Fruit fly (Drosophila melanogaster) whole organism, pupa: ENCODE measurements around the gene armi.

Source experiments
- CG10348 ChIP-seq: fragments of 200-800 bp; sonication (Bioruptor generic); IDR thresholded peaks from 2 replicates; pipeline ENCODE4 v1.3.6; 2022; ENCODE audit warnings: missing biosample characterization, missing genetic modification characterization
- CG15710 ChIP-seq: fragments of 200-800 bp; sonication (Bioruptor generic); optimal IDR thresholded peaks from 2 replicates; lab custom pipeline; 2018; ENCODE audit warnings: missing biosample characterization, mild to moderate bottlenecking, missing genetic modification characterization, moderate library complexity
- CG17806 ChIP-seq: fragments of 200-800 bp; sonication (Bioruptor generic); optimal IDR thresholded peaks from 2 replicates; lab custom pipeline; 2018; ENCODE audit warnings: missing biosample characterization, mild to moderate bottlenecking, missing genetic modification characterization, moderate library complexity
- CG32121 ChIP-seq: fragments of 200-800 bp; sonication (Bioruptor generic); IDR thresholded peaks from 2 replicates; pipeline ENCODE4 v1.3.6; 2022; ENCODE audit warnings: missing biosample characterization, missing genetic modification characterization
- CG34367 ChIP-seq: fragments of 200-800 bp; sonication (Bioruptor generic); optimal IDR thresholded peaks from 2 replicates; lab custom pipeline; 2018; ENCODE audit warnings: missing biosample characterization, mild to moderate bottlenecking, missing genetic modification characterization
- CG4496 ChIP-seq: fragments of 200-800 bp; sonication (Bioruptor generic); IDR thresholded peaks from 3 replicates; pipeline ENCODE4 v1.3.6; 2022; ENCODE audit warnings: missing biosample characterization, missing genetic modification characterization
- CG8159 ChIP-seq: fragments of 200-800 bp; sonication (Bioruptor generic); optimal IDR thresholded peaks from 3 replicates; lab custom pipeline; 2018; ENCODE audit warnings: missing biosample characterization, mild to moderate bottlenecking, missing genetic modification characterization, moderate library complexity
- D1 ChIP-seq: fragments of 200-800 bp; sonication (Bioruptor generic); optimal IDR thresholded peaks from 2 replicates; lab custom pipeline; 2018; ENCODE audit warnings: missing biosample characterization, mild to moderate bottlenecking, missing genetic modification characterization, moderate library complexity
- EcR ChIP-seq: fragments of 200-800 bp; sonication (Bioruptor generic); optimal IDR thresholded peaks from 3 replicates; lab custom pipeline; 2019; ENCODE audit warnings: missing biosample characterization, missing genetic modification characterization, mild to moderate bottlenecking, moderate library complexity, missing genetic modification reagents
- Pif1A ChIP-seq: fragments of 200-800 bp; sonication (Bioruptor generic); optimal IDR thresholded peaks from 3 replicates; lab custom pipeline; 2016; ENCODE audit warnings: missing biosample characterization, missing genetic modification characterization
- Pif1B ChIP-seq: fragments of 200-800 bp; sonication (Bioruptor generic); optimal IDR thresholded peaks from 3 replicates; lab custom pipeline; 2016; ENCODE audit warnings: missing biosample characterization, missing genetic modification characterization
- Snoo ChIP-seq: fragments of 200-800 bp; sonication (Bioruptor generic); optimal IDR thresholded peaks from 3 replicates; lab custom pipeline; 2017; ENCODE audit warnings: missing biosample characterization, mild to moderate bottlenecking, missing genetic modification characterization, inconsistent platforms
- gl ChIP-seq: fragments of 200-800 bp; sonication (Bioruptor generic); optimal IDR thresholded peaks from 2 replicates; lab custom pipeline; 2018; ENCODE audit warnings: missing biosample characterization, mild to moderate bottlenecking, missing genetic modification characterization
- rn ChIP-seq: fragments of 200-800 bp; sonication (Bioruptor generic); IDR thresholded peaks from 2 replicates; pipeline ENCODE4 v1.3.6; 2022; ENCODE audit warnings: missing biosample characterization, missing genetic modification characterization

DNA sequence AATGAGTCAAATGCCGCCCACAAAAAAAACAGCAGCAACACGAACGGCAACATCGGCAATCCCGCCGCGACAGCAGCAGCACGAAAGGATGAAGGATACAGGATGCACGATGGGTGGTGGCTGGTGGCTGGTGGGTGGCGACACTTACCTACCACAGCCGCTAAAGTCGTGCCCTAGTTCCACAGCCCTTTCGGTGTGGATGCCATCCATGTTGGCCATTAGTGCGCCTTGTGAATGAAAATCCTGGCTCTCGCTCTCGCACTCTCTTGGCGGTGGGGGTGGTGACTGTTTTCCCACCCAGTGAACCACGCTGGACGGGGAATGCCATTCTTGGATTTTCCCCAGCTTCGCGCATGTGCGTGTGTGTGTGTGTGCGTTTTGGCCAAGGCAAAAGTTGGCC, 34.1 kb upstream of the armi start:
- TF ChIP-seq CG32121 (GFP tag; lab: Robert Waterston, UW) (no peak), CG15710 (tag; lab: Kevin White, UChicago) (no peak), D1 (no peak), Pif1A (GFP tag; lab: Kevin White, UChicago) (no peak), gl (tag; lab: Kevin White, UChicago) (no peak), EcR (GFP tag; lab: Kevin White, UChicago) (no peak), CG4496 (GFP tag; lab: Robert Waterston, UW) (no peak), Snoo (tag; lab: Kevin White, UChicago) (no peak), rn (GFP tag; lab: Robert Waterston, UW) (no peak), CG17806 (tag; lab: Kevin White, UChicago) (no peak), CG34367 (tag; lab: Kevin White, UChicago) (no peak), CG8159 (tag; lab: Kevin White, UChicago) (no peak), CG10348 (no peak), Pif1B (GFP tag; lab: Kevin White, UChicago) (no peak)
